Worm (Caenorhabditis elegans) whole organism, L4 larva: ENCODE data around the gene C56E6.2.

ENCODE experiments used
- F49E8.2 ChIP-seq: sonication (generic microtip); optimal IDR thresholded peaks from 2 replicates; lab custom pipeline; 2016; ENCODE audit warnings: missing compliant biosample characterization, mild to moderate bottlenecking, missing genetic modification characterization, borderline replicate concordance
- R02D3.7 ChIP-seq: fragments of 150-350 bp; sonication (generic microtip); optimal IDR thresholded peaks from 3 replicates; lab custom pipeline; 2014; ENCODE audit warnings: missing biosample characterization, missing genetic modification characterization
- Y105C5A.15 ChIP-seq: fragments of 200-800 bp; sonication (Bioruptor generic); IDR thresholded peaks from 2 replicates; pipeline ENCODE4 v1.3.6; 2022; ENCODE audit warnings: missing genetic modification characterization, missing compliant biosample characterization
- ZK337.2 ChIP-seq: fragments of 200-800 bp; sonication (Bioruptor generic); IDR thresholded peaks from 2 replicates; pipeline ENCODE4 v1.3.6; 2022; ENCODE audit warnings: missing genetic modification reagents, missing genetic modification characterization, missing compliant biosample characterization
- ZK546.5 ChIP-seq, 2 experiments: sonication (generic microtip); optimal IDR thresholded peaks; 2 replicates each; lab custom pipeline; 2017; ENCODE audit warnings: missing biosample characterization in 2 of 2, missing genetic modification characterization in 2 of 2
- aha-1 ChIP-seq: fragments of 150-350 bp; peaks from one replicate; lab custom pipeline; 2014; ENCODE audit warnings: missing biosample characterization, missing genetic modification characterization
- ceh-28 ChIP-seq: fragments of 150-350 bp; optimal IDR thresholded peaks from 2 replicates; lab custom pipeline; 2014; ENCODE audit warnings: missing biosample characterization, missing genetic modification reagents, missing genetic modification characterization
- ceh-32 ChIP-seq: sonication (generic microtip); optimal IDR thresholded peaks from 2 replicates; lab custom pipeline; 2016; ENCODE audit warnings: mild to moderate bottlenecking, missing genetic modification characterization, missing compliant biosample characterization; ENCODE audit not compliant: poor library complexity
- ctbp-1 ChIP-seq: fragments of 200-800 bp; sonication (Bioruptor generic); IDR thresholded peaks from 2 replicates; pipeline ENCODE4 v1.3.6; 2022; ENCODE audit warnings: missing genetic modification reagents, missing genetic modification characterization, missing compliant biosample characterization
- daf-16 ChIP-seq, 3 experiments: sonication (generic microtip); optimal IDR thresholded peaks; 2 replicates each; lab custom pipeline; 2016 to 2017; ENCODE audit warnings: missing genetic modification characterization in 3 of 3, missing genetic modification reagents in 3 of 3, mild to moderate bottlenecking in 2 of 3, missing compliant biosample characterization in 2 of 3, missing biosample characterization in 1 of 3, moderate library complexity in 1 of 3
- daf-19 ChIP-seq: fragments of 200-800 bp; sonication (Bioruptor generic); conservative IDR thresholded peaks from 2 replicates; pipeline ENCODE4 v1.3.6; 2022; ENCODE audit warnings: missing genetic modification characterization, missing compliant biosample characterization
- dmd-6 ChIP-seq: fragments of 200-800 bp; sonication (Bioruptor generic); IDR thresholded peaks from 2 replicates; pipeline ENCODE4 v1.3.6; 2022; ENCODE audit warnings: missing genetic modification reagents, missing genetic modification characterization, missing compliant biosample characterization
- duxl-1 ChIP-seq: sonication (generic microtip); optimal IDR thresholded peaks from 2 replicates; lab custom pipeline; 2016; ENCODE audit warnings: mild to moderate bottlenecking, missing genetic modification characterization, moderate library complexity, missing compliant biosample characterization; ENCODE audit not compliant: poor library complexity
- egl-43 ChIP-seq: fragments of 200-800 bp; sonication (Bioruptor generic); IDR thresholded peaks from 2 replicates; pipeline ENCODE4 v1.3.6; 2022; ENCODE audit warnings: missing genetic modification reagents, missing genetic modification characterization, missing compliant biosample characterization
- fkh-10 ChIP-seq: fragments of 150-350 bp; optimal IDR thresholded peaks from 2 replicates; lab custom pipeline; 2014; ENCODE audit warnings: missing biosample characterization, missing genetic modification reagents, missing genetic modification characterization
- fos-1 ChIP-seq: fragments of 150-350 bp; optimal IDR thresholded peaks from 2 replicates; lab custom pipeline; 2014; ENCODE audit warnings: missing biosample characterization, missing genetic modification characterization
- gei-8 ChIP-seq: fragments of 200-800 bp; sonication (Bioruptor generic); optimal IDR thresholded peaks from 2 replicates; lab custom pipeline; 2018; ENCODE audit warnings: mild to moderate bottlenecking, missing genetic modification characterization, missing compliant biosample characterization
- hlh-30 ChIP-seq: sonication (generic microtip); optimal IDR thresholded peaks from 2 replicates; lab custom pipeline; 2017; ENCODE audit warnings: antibody characterized with exemption, mild to moderate bottlenecking, missing genetic modification characterization, missing compliant biosample characterization; ENCODE audit not compliant: insufficient read depth
- lim-7 ChIP-seq: fragments of 200-800 bp; sonication (Bioruptor generic); IDR thresholded peaks from 2 replicates; pipeline ENCODE4 v1.3.6; 2022; ENCODE audit warnings: missing genetic modification characterization, missing compliant biosample characterization
- lin-13 ChIP-seq: fragments of 150-350 bp; optimal IDR thresholded peaks from 2 replicates; lab custom pipeline; 2014; ENCODE audit warnings: missing biosample characterization, missing genetic modification reagents, missing genetic modification characterization
- lin-38 ChIP-seq: fragments of 200-800 bp; sonication (Bioruptor generic); IDR thresholded peaks from 2 replicates; pipeline ENCODE4 v1.3.6; 2022; ENCODE audit warnings: missing genetic modification reagents, missing genetic modification characterization, missing compliant biosample characterization
- lin-39 ChIP-seq: fragments of 150-350 bp; optimal IDR thresholded peaks from 2 replicates; lab custom pipeline; 2014; ENCODE audit warnings: missing biosample characterization, missing genetic modification reagents, missing genetic modification characterization
- lsy-2 ChIP-seq, 2 experiments: fragments of 150-350 bp in 1 of 2; sonication (generic microtip) in 1 of 2; optimal IDR thresholded peaks; 2 replicates each; lab custom pipeline; 2014 to 2017; ENCODE audit warnings: missing biosample characterization in 2 of 2, missing genetic modification characterization in 2 of 2
- madf-5 ChIP-seq, 2 experiments: fragments of 200-800 bp; sonication (Bioruptor generic); IDR thresholded peaks; 2 replicates each; pipeline ENCODE4 v1.3.6; 2022; ENCODE audit warnings: missing compliant biosample characterization in 2 of 2, missing genetic modification characterization in 2 of 2
- madf-9 ChIP-seq: fragments of 200-800 bp; sonication (Bioruptor generic); conservative IDR thresholded peaks from 2 replicates; pipeline ENCODE4 v1.3.6; 2022; ENCODE audit warnings: missing genetic modification reagents, missing genetic modification characterization, missing compliant biosample characterization
- mdl-1 ChIP-seq, 2 experiments: fragments of 150-350 bp in 1 of 2; sonication (generic microtip) in 1 of 2; optimal IDR thresholded peaks; 2 replicates each; lab custom pipeline; 2014 to 2017; ENCODE audit warnings: missing biosample characterization in 2 of 2, missing genetic modification characterization in 2 of 2
- mxl-2 ChIP-seq: fragments of 200-800 bp; sonication (Bioruptor generic); conservative IDR thresholded peaks from 2 replicates; pipeline ENCODE4 v1.3.6; 2022; ENCODE audit warnings: missing genetic modification reagents, missing genetic modification characterization, missing compliant biosample characterization
- mxl-3 ChIP-seq: fragments of 200-800 bp; sonication (Bioruptor generic); optimal IDR thresholded peaks from 2 replicates; lab custom pipeline; 2018; ENCODE audit warnings: mild to moderate bottlenecking, missing genetic modification characterization, missing compliant biosample characterization
- nhr-10 ChIP-seq: fragments of 150-350 bp; optimal IDR thresholded peaks from 2 replicates; lab custom pipeline; 2014; ENCODE audit warnings: missing biosample characterization, missing genetic modification characterization
- nhr-102 ChIP-seq: sonication (generic microtip); optimal IDR thresholded peaks from 2 replicates; lab custom pipeline; 2016; ENCODE audit warnings: mild to moderate bottlenecking, missing genetic modification characterization, moderate library complexity, missing compliant biosample characterization
- nhr-111 ChIP-seq: fragments of 200-800 bp; sonication (Bioruptor generic); optimal IDR thresholded peaks from 2 replicates; lab custom pipeline; 2018; ENCODE audit warnings: mild to moderate bottlenecking, missing genetic modification characterization, missing compliant biosample characterization
- nhr-237 ChIP-seq: sonication (generic microtip); optimal IDR thresholded peaks from 2 replicates; lab custom pipeline; 2017; ENCODE audit warnings: missing biosample characterization, missing genetic modification characterization
- nhr-41 ChIP-seq: fragments of 200-800 bp; sonication (Bioruptor generic); IDR thresholded peaks from 2 replicates; pipeline ENCODE4 v1.3.6; 2022; ENCODE audit warnings: missing genetic modification reagents, missing genetic modification characterization, missing compliant biosample characterization
- nhr-42 ChIP-seq: fragments of 200-800 bp; sonication (Bioruptor generic); IDR thresholded peaks from 2 replicates; pipeline ENCODE4 v1.3.6; 2022; ENCODE audit warnings: missing genetic modification characterization, missing compliant biosample characterization
- nhr-77 ChIP-seq: fragments of 150-350 bp; optimal IDR thresholded peaks from 2 replicates; lab custom pipeline; 2014; ENCODE audit warnings: missing biosample characterization, missing genetic modification characterization
- pqm-1 ChIP-seq: sonication (generic microtip); optimal IDR thresholded peaks from 2 replicates; lab custom pipeline; 2017; ENCODE audit warnings: missing biosample characterization, missing genetic modification characterization
- snpc-1.2 ChIP-seq: fragments of 200-800 bp; sonication (Bioruptor generic); IDR thresholded peaks from 2 replicates; pipeline ENCODE4 v1.3.6; 2022; ENCODE audit warnings: missing genetic modification reagents, missing genetic modification characterization, missing compliant biosample characterization
- snpc-4 ChIP-seq: fragments of 150-350 bp; optimal IDR thresholded peaks from 2 replicates; lab custom pipeline; 2014; ENCODE audit warnings: missing biosample characterization, missing genetic modification characterization
- tag-97 ChIP-seq: fragments of 200-800 bp; sonication (Bioruptor generic); IDR thresholded peaks from 2 replicates; pipeline ENCODE4 v1.3.6; 2022; ENCODE audit warnings: missing genetic modification characterization, missing compliant biosample characterization
- unc-39 ChIP-seq: sonication (generic microtip); optimal IDR thresholded peaks from 2 replicates; lab custom pipeline; 2017; ENCODE audit warnings: missing biosample characterization, missing genetic modification characterization
- vab-7 ChIP-seq: fragments of 200-800 bp; sonication (Bioruptor generic); IDR thresholded peaks from 2 replicates; pipeline ENCODE4 v1.3.6; 2022; ENCODE audit warnings: missing genetic modification reagents, missing genetic modification characterization, missing compliant biosample characterization
- zfp-2 ChIP-seq: sonication (generic microtip); optimal IDR thresholded peaks from 2 replicates; lab custom pipeline; 2016; ENCODE audit warnings: mild to moderate bottlenecking, missing genetic modification characterization, missing compliant biosample characterization
- ztf-11 ChIP-seq: fragments of 150-350 bp; optimal IDR thresholded peaks from 2 replicates; lab custom pipeline; 2014; ENCODE audit warnings: missing biosample characterization, missing genetic modification characterization

The C56E6.2 gene

ce11 chrII:6565077-6565476, 40.4 kb downstream of the C56E6.2 start, which contains the start of gene mpz-3 (continued):
- peak in 1 of 2 experiments; percentile 42 for TF ChIP-seq daf-16 (GFP tag; optimal IDR thresholded peaks at IDR 0.05; lab: Kevin White, UChicago)
- peak; percentile 36 for TF ChIP-seq daf-16 (tag; optimal IDR thresholded peaks at IDR 0.05; lab: Kevin White, UChicago)
- peak; percentile 26 for TF ChIP-seq hlh-30
- TF ChIP-seq lin-13 (GFP tag; lab: Kevin White, UChicago): no peak
- TF ChIP-seq snpc-4 (tag; lab: Kevin White, UChicago): no peak
- TF ChIP-seq nhr-10: no peak
- peak; percentile 69 for TF ChIP-seq lin-38 (GFP tag; lab: Robert Waterston, UW)
- peak; percentile 88 for TF ChIP-seq aha-1 (tag; lab: Kevin White, UChicago)
- TF ChIP-seq mdl-1 (tag; optimal IDR thresholded peaks at IDR 0.05; lab: Kevin White, UChicago): peak in 1 of 2 experiments; percentile 32
- TF ChIP-seq madf-5 (GFP tag; IDR thresholded peaks at IDR 0.05; lab: Robert Waterston, UW): no peak
- peak; percentile 68; the same call in 1 of the 2 replicates for TF ChIP-seq nhr-41 (GFP tag; lab: Robert Waterston, UW)
- TF ChIP-seq ZK337.2 (GFP tag; lab: Robert Waterston, UW): 0 out of 2 replicates have a peak, but pooled peaks have one; percentile 69
- no peak for TF ChIP-seq nhr-237 (tag; lab: Kevin White, UChicago)
- peak; percentile 15 for TF ChIP-seq gei-8
- TF ChIP-seq ceh-28 (tag; lab: Kevin White, UChicago): no peak
- peak; percentile 49; the same call in 1 of the 2 replicates for TF ChIP-seq snpc-1.2 (GFP tag; lab: Robert Waterston, UW)
- TF ChIP-seq ctbp-1: peak; percentile 55; the same call in 1 of the 2 replicates

- TF ChIP-seq lim-7 (GFP tag; lab: Robert Waterston, UW) (no peak), ZK546.5 (tag; optimal IDR thresholded peaks at IDR 0.05; lab: Kevin White, UChicago) (no peak), nhr-42 (GFP tag; lab: Robert Waterston, UW) (no peak), dmd-6 (GFP tag; lab: Robert Waterston, UW) (no peak), Y105C5A.15 (GFP tag; lab: Robert Waterston, UW) (no peak), nhr-111 (GFP tag; lab: Kevin White, UChicago) (no peak), R02D3.7 (no peak), duxl-1 (tag; lab: Kevin White, UChicago) (no peak), gei-8 (no peak), F49E8.2 (tag; lab: Kevin White, UChicago) (no peak), unc-39 (tag; lab: Kevin White, UChicago) (no peak), fos-1 (tag; lab: Kevin White, UChicago) (no peak), mdl-1 (tag; optimal IDR thresholded peaks at IDR 0.05; lab: Kevin White, UChicago) (no peak), pqm-1 (tag; lab: Kevin White, UChicago) (no peak)
- TF ChIP-seq, all 104 proteins: peak for 0
Measured at ce11 chrII:6566628-6567180, 42.0 kb downstream of the C56E6.2 start, which contains the start of the genes F18C5.5 and F18C5.9. Gene F18C5.5 (minus strand): TSS chrII:6566728. Gene F18C5.9 (plus strand): TSS chrII:6567130.

- TF ChIP-seq lsy-2 (tag; optimal IDR thresholded peaks at IDR 0.05; lab: Kevin White, UChicago): no peak
- no peak for TF ChIP-seq daf-19 (GFP tag; lab: Robert Waterston, UW)
- no peak for TF ChIP-seq mxl-2 (GFP tag; lab: Robert Waterston, UW)
- TF ChIP-seq nhr-102 (tag; lab: Kevin White, UChicago): no peak
Measured at ce11 chrII:6568707-6569106, 44.0 kb downstream of the C56E6.2 start, which contains the start of gene sra-27. Gene sra-27 (plus strand): TSS chrII:6569007.

ce11 chrII:6573677-6574076, 49.0 kb downstream of the C56E6.2 start, which contains the start of gene sra-28:
Gene sra-28 (minus strand): TSS chrII:6573777.
- TF ChIP-seq egl-43 (no peak), zfp-2 (no peak), nhr-77 (tag; lab: Kevin White, UChicago) (no peak), fkh-10 (GFP tag; lab: Kevin White, UChicago) (no peak), tag-97 (GFP tag; lab: Robert Waterston, UW) (no peak), lin-39 (tag; lab: Kevin White, UChicago) (no peak), unc-39 (tag; lab: Kevin White, UChicago) (no peak), ztf-11 (tag; lab: Kevin White, UChicago) (no peak), ceh-32 (tag; lab: Kevin White, UChicago) (no peak), mxl-3 (GFP tag; lab: Kevin White, UChicago) (no peak), madf-9 (GFP tag; lab: Robert Waterston, UW) (no peak), vab-7 (no peak), F49E8.2 (tag; lab: Kevin White, UChicago) (no peak)
